Worm (Caenorhabditis elegans) whole organism, dauer: ENCODE data around the gene degt-1.

Source experiments
- unc-62 ChIP-seq: sonication (generic microtip); optimal IDR thresholded peaks from 2 replicates; lab custom pipeline; 2017; ENCODE audit warnings: missing biosample characterization, missing genetic modification reagents, missing genetic modification characterization

degt-1 gene

DNA sequence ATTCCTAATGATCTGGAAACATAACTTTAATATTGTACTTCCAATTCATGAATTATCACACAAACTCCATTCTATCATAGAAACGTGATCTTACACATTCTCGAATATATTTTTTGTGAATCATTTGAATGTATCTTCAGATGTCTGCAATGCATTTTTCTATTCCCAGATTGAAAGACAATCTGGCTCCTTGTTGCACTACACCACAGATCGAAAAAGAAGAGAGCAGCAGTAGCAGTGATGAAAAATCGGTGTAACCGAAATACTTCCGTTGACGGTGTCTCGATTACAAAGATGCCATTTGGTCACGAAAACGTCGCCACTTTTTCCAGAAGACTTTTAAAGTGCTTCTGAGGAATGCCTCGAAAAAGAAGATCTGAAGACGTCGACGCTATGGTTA lies at the start of gene degt-1:
Gene degt-1 (plus strand): TSS at position 301 of the 400 bp plus-strand sequence.
- no peak for TF ChIP-seq unc-62 (GFP tag; lab: Kevin White, UChicago)

DNA sequence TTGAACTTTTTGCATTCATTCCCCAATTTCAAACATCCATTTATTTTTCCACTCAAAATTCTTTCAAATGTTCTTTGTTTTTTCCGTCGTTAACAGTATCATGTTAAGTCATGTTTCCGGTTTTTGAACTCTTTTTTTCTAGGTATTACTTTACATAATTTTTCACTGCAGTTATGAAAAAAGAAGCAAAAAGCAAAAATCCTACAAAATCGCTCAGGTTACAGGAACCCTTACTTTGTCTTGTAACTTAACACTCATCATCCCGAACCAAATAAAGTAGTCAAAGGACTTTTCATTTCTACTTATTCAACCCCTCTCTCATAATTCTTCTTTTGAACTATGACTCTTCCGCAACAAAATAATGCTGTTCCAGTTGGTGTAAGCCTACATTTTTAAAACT lies 48.7 kb upstream of the degt-1 start, which contains the start of gene aqp-5:
Gene aqp-5 (plus strand): TSS at position 301 of the 400 bp plus-strand sequence.
- no peak for TF ChIP-seq unc-62 (GFP tag; lab: Kevin White, UChicago)

DNA sequence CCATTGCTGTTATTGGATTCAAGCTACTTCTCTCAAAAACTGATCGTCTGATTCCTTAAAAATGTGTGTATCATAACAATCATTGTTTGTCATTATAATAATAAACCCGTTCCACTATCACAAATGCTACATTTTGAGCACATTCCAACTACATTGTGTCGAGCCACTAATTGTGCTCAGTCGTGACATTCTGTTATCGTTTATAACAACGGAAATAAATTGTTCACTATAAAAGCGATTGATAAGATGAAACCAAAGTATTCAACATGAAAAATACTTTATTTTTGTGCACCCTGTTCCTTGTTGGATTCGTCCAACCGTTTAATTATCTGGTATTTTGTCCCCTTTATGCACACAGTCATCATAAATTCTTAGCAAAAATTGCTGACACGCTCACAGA lies 47.0 kb upstream of the degt-1 start, which contains the start of gene ugt-33:
Gene ugt-33 (plus strand): TSS at position 260 of the 400 bp plus-strand sequence.
- TF ChIP-seq unc-62 (GFP tag; lab: Kevin White, UChicago) = no peak

DNA sequence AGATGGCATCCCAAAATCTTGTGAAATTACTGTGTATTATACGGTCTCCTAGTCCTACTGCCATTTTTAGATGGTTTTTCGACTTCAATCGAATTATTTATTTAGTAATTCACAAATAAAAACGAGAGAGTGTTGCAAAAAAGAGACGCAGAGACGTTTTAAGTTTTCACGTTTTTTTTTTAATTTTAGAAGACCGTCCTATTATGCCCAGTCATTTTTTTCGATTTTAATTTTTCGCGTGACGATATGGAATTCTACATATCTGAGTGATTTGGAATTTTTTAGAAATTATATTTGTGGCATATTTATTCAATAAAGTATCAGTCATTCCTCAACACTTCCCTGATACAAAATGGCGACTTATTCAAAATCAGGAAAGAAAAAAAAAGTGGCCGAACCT lies 43.4 kb upstream of the degt-1 start, which contains the start of gene C35A5.4:
Gene C35A5.4 (plus strand): TSS at position 301 of the 400 bp plus-strand sequence.
- TF ChIP-seq unc-62 (GFP tag; lab: Kevin White, UChicago) = no peak

DNA sequence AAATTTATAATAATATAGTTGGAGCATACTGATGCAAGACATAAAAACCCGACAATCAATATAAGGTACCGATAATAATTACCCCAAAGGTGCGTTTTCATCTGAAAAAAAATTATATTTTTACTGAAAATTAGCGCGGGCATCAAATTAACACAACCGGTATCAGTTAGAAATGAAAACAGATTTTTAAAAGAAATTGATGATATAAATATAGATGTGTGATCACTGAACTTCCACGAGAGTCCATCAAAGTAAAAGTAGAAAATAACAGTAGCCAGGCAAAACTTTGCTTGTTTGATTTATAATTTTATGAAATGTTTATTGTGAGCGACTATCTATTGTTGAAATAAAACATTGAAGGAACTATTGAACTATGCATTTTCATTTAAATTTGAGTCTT lies 38.8 kb upstream of the degt-1 start, which contains the start of gene C35A5.3:
Gene C35A5.3 (minus strand): TSS at position 101 of the 400 bp plus-strand sequence.
- TF ChIP-seq unc-62 (GFP tag; lab: Kevin White, UChicago) = no peak

DNA sequence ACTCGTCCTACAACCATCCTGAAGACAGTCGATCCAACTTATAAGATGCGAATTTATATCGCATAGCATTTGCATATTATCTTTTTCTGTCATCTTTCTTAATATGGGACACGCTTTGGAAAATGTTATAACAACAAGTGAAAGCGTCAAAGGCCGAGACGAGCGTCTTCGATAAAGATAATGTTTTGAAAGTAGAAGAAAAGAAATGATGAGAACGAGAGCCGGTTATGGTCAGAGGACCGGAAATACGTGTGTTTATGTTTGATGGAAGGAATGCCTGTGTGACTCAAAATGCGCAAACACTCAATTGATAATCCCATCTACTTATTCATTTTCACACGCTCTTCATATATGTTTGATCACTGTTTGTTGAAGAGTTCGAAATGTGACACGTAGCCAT lies 37.1 kb upstream of the degt-1 start, which contains the start of gene C35A5.11:
Gene C35A5.11 (minus strand): TSS at position 101 of the 400 bp plus-strand sequence.
- TF ChIP-seq unc-62 (GFP tag; lab: Kevin White, UChicago) = no peak

DNA sequence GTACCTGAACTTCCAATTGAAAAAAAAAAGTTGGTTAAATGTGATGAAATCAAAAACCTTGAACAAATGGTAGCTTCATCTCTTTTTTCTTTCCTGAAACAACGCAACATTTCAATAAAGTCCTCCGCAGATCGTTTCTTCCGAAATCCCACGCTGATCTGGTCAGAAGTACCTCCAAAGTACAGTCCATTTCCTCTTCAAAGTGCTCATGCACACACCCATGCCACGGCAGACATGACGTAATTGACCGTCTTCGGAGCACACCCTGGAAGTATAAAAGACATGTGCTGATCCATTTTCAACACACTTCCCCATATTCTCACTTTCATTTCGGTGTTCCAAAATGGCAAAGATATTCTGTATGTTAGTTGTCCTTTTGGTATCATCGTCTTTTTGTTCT lies 36.2 kb upstream of the degt-1 start, which contains the start of gene C35A5.10:
Gene C35A5.10 (plus strand): TSS at position 301 of the 400 bp plus-strand sequence.
- no peak for TF ChIP-seq unc-62 (GFP tag; lab: Kevin White, UChicago)

DNA sequence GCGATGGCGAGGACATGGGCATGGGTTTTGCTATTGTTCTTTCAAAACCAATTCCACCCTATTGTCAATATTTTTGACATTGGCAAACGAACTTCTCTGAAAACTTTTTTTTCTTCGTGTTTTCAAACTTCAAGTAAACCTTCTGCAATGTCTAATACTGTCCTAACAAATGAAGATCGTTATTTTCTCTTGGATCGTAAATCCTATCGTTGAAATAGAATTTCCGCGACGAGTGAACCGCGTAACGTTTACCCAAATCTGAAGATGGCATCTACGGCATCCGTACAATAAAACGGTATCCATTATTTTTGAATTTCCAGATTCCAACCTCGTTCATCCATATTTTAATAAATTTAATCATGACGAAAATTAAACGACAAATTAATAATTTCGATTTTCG lies 34.6 kb upstream of the degt-1 start, which contains the start of gene C35A5.5:
Gene C35A5.5 (plus strand): TSS at position 301 of the 400 bp plus-strand sequence.
- TF ChIP-seq unc-62 (GFP tag; lab: Kevin White, UChicago) = no peak

DNA sequence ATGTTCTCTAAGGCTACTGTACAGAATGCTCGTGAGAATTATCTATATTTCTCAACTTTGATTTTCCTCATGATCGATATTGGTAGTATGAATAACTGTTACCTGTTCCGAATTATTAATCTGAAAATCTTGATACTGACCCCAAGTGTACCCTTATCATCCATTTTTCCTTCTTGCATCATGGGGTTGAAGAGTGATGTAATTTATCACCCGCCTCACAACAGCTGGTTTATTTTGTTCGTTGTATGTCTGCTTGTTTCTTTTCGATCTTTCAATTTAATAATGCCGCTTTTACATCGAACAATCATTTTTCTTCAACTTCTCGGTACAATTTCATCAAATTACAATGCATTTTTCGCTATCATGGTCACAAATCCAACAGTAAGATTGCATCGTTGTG lies 31.3 kb upstream of the degt-1 start, which contains the start of gene C35A5.6:
Gene C35A5.6 (plus strand): TSS at position 283 of the 400 bp plus-strand sequence.
- TF ChIP-seq unc-62 (GFP tag; lab: Kevin White, UChicago) = no peak

DNA sequence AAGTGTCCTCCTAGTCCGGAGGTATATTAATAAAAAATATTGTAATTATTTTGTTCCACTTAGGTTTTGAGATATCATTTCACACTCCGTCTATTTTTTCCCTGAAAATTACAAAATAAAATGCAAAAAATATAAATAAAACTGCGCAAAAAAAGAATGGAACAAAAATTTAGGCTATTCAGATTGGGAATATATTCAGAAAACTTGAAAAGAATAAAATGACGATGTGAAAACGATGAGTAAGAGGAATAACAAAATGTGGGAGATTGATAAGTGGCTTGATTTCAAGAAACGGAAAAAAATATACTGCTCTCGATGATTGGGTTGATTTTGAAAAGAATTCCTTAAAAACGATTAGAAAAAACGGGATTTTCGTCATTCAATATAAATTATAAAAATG lies 25.9 kb upstream of the degt-1 start, which contains the start of gene dmsr-8:
Gene dmsr-8 (minus strand): TSS at position 101 of the 400 bp plus-strand sequence.
- TF ChIP-seq unc-62 (GFP tag; lab: Kevin White, UChicago) = no peak

DNA sequence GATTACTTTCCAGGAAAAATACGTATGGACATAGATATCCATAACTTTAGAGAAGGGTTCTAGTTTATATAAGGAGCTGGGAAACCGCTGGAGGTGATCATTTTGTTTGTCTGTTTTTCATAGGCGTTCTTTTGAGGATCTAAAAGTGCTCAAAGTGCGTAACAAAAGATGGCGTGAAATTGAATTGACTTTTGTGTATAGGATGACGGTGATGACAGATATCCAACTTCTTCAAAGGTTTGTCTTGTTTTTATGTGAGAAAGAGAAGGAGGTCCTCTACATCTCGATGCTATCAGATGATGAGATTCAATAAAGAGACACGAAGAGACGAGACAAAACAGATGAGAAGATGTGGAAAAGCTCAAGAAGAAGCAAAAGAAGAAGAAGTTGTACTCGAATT lies 23.4 kb upstream of the degt-1 start:
- TF ChIP-seq unc-62 (GFP tag; lab: Kevin White, UChicago) = no peak

DNA sequence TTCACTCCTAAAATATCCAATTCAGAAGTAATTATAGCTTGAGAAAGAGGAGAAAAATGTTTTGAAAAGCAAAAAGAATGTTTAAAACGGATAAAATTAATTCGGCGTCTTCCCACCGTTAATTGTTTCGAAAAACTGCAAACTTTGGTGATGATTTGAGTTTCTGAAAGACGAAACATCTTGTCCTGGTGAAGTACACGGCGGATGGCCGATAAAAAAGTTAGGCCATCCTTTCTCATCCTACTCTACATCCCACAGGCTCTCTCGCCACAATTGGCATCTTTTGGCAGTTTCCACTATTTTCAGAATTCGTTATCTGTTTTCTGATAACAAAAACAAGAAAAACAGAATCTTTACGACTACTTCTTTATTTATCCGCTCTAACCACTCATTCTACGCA lies 14.2 kb upstream of the degt-1 start, which contains the start of the genes C35A5.8 and hda-11:
Gene C35A5.8 (minus strand): TSS at position 7 of the 400 bp plus-strand sequence.
Gene hda-11 (plus strand): TSS at position 283 of the 400 bp plus-strand sequence.
- no peak for TF ChIP-seq unc-62 (GFP tag; lab: Kevin White, UChicago)

DNA sequence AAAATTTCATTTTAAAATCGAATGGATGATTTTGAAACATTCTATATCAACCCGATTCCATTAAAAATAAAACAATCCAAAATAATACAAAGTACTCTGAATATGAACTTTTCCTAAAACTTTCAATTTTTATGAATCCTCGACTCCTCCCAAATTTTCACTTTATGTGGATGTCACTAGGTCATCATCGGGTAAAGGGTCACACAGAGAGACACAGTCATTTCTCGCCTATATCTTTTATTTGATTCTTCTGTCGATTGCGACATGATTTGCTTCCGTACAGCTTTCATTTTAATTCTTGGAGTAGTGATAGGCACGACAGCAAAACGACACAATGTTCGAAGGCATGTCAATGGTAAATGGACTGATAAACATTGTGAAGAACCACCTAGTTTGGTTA lies 11.6 kb upstream of the degt-1 start, which contains the start of gene F25D1.3:
Gene F25D1.3 (plus strand): TSS at position 225 of the 400 bp plus-strand sequence.
- TF ChIP-seq unc-62 (GFP tag; lab: Kevin White, UChicago) = no peak

DNA sequence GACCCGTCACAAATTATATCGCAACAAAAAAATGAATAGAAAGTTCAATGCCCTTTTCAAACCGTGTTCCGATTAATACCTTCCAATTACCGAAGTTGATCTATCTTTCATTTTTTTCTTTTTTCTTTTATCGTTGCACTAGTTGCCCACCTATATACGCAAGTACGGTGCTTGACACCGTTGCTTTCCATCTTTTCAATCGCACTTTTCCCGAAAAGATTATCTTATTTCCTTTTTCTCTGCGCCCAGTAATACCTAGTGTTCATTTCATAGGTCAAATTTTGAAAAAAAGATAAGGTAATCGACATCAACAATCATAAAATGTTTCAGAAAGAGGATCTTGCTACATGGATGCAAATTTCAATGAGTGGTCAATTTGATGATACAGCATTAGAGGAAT lies 10.5 kb upstream of the degt-1 start:
- TF ChIP-seq unc-62 (GFP tag; lab: Kevin White, UChicago) = no peak

DNA sequence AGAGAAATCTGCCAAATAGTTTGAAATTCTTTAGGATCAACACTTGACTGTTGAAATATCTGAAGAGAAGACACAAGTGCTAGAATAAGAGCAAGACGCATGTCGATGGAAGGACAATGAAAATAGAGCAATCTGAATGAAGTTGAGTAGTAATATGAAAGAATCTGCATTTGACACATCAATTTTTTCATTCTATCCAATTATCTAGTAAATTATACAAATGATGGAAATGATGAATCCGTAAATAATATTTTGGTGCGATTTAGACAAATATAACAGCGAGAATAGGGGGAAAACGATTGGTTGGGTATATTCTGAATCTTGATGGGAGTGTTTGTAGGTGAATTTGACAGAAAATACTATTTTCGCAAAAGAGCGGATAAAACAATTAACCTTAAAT lies 7.4 kb upstream of the degt-1 start, which contains the start of gene txt-10:
Gene txt-10 (minus strand): TSS at position 101 of the 400 bp plus-strand sequence.
- no peak for TF ChIP-seq unc-62 (GFP tag; lab: Kevin White, UChicago)

DNA sequence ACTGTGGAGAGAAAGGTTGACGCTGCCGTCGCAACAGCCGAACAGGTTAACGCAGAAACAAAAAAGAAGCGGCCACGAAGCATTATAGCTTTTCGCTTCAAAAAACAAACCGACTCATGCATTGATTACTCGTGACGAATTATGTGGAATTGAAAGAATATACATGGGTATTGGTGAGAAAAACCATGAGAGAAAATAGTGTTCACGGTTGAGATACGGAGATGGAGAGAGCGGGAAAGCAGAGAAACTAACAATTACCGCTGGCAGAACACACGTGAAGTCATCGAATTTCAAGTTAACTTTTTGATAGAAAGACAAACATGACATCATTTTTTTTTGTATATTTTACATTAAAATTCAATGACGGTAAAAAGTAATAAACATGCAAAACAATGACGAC lies 4.8 kb upstream of the degt-1 start:
- TF ChIP-seq unc-62 (GFP tag; lab: Kevin White, UChicago) = no peak
